Fruit fly (Drosophila melanogaster) whole organism, prepupa: Measurements from ENCODE around the gene CG33303.

Experiments
- CG10631 ChIP-seq: fragments of 200-800 bp; sonication (Bioruptor generic); optimal IDR thresholded peaks from 2 replicates; lab custom pipeline; 2016; ENCODE audit warnings: missing biosample characterization, missing genetic modification characterization
- CG11294 ChIP-seq: fragments of 200-800 bp; sonication (Bioruptor generic); IDR thresholded peaks from 2 replicates; pipeline ENCODE4 v1.3.6; 2022; ENCODE audit warnings: missing biosample characterization, missing genetic modification characterization
- CG11762 ChIP-seq: fragments of 200-800 bp; sonication (Bioruptor generic); optimal IDR thresholded peaks from 3 replicates; lab custom pipeline; 2016; ENCODE audit warnings: missing biosample characterization, missing genetic modification characterization; ENCODE audit not compliant: insufficient read depth
- CG11902 ChIP-seq: fragments of 200-800 bp; sonication (Bioruptor generic); optimal IDR thresholded peaks from 3 replicates; lab custom pipeline; 2016; ENCODE audit warnings: missing biosample characterization, missing genetic modification characterization
- CG15336 ChIP-seq: fragments of 200-800 bp; sonication (Bioruptor generic); IDR thresholded peaks from 2 replicates; pipeline ENCODE4 v1.3.6; 2022; ENCODE audit warnings: missing biosample characterization, missing genetic modification characterization
- CG16779 ChIP-seq: fragments of 200-800 bp; sonication (Bioruptor generic); optimal IDR thresholded peaks from 3 replicates; lab custom pipeline; 2017; ENCODE audit warnings: missing biosample characterization, mild to moderate bottlenecking, missing genetic modification characterization
- CG3032 ChIP-seq: fragments of 200-800 bp; optimal IDR thresholded peaks from 2 replicates; lab custom pipeline; 2019; ENCODE audit warnings: missing biosample characterization, mild to moderate bottlenecking, missing genetic modification characterization, moderate library complexity
- CG32006 ChIP-seq: fragments of 200-800 bp; sonication (Bioruptor generic); optimal IDR thresholded peaks from 3 replicates; lab custom pipeline; 2017; ENCODE audit warnings: missing biosample characterization, mild to moderate bottlenecking, missing genetic modification characterization
- CG34406 ChIP-seq: fragments of 200-800 bp; sonication (Bioruptor generic); optimal IDR thresholded peaks from 3 replicates; lab custom pipeline; 2016; ENCODE audit warnings: missing biosample characterization, missing genetic modification characterization
- CG4318 ChIP-seq: fragments of 200-800 bp; sonication (Bioruptor generic); optimal IDR thresholded peaks from 3 replicates; lab custom pipeline; 2017; ENCODE audit warnings: missing biosample characterization, mild to moderate bottlenecking, missing genetic modification characterization
- CG6163 ChIP-seq: fragments of 200-800 bp; sonication (Bioruptor generic); IDR thresholded peaks from 3 replicates; pipeline ENCODE4 v1.3.6; 2022; ENCODE audit warnings: missing biosample characterization, missing genetic modification characterization
- CG6792 ChIP-seq: fragments of 200-800 bp; sonication (Bioruptor generic); optimal IDR thresholded peaks from 3 replicates; lab custom pipeline; 2016; ENCODE audit warnings: missing biosample characterization, missing genetic modification characterization
- CG6854 ChIP-seq: fragments of 200-800 bp; sonication (Bioruptor generic); optimal IDR thresholded peaks from 2 replicates; lab custom pipeline; 2017; ENCODE audit warnings: missing biosample characterization, mild to moderate bottlenecking, missing genetic modification characterization
- CG7368 ChIP-seq: fragments of 200-800 bp; sonication (Bioruptor generic); optimal IDR thresholded peaks from 3 replicates; lab custom pipeline; 2016; ENCODE audit warnings: missing biosample characterization, missing genetic modification characterization
- CG8119 ChIP-seq: fragments of 200-800 bp; sonication (Bioruptor generic); IDR thresholded peaks from 3 replicates; pipeline ENCODE4 v1.3.6; 2022; ENCODE audit warnings: missing biosample characterization, missing genetic modification characterization
- CG8319 ChIP-seq: fragments of 200-800 bp; sonication (Bioruptor generic); optimal IDR thresholded peaks from 3 replicates; lab custom pipeline; 2016; ENCODE audit warnings: missing biosample characterization, missing genetic modification characterization
- CG8632 ChIP-seq: fragments of 200-800 bp; sonication (Bioruptor generic); optimal IDR thresholded peaks from 3 replicates; lab custom pipeline; 2016; ENCODE audit warnings: missing biosample characterization, missing genetic modification characterization
- Eip75B ChIP-seq: fragments of 200-800 bp; sonication (Bioruptor generic); optimal IDR thresholded peaks from 3 replicates; lab custom pipeline; 2016; ENCODE audit warnings: missing biosample characterization, missing genetic modification characterization
- Eip78C ChIP-seq: fragments of 200-800 bp; sonication (Bioruptor generic); peaks from one replicate; lab custom pipeline; 2016; ENCODE audit warnings: missing biosample characterization, missing genetic modification characterization
- Eip93F ChIP-seq: fragments of 200-800 bp; sonication (Bioruptor generic); optimal IDR thresholded peaks from 2 replicates; lab custom pipeline; 2016; ENCODE audit warnings: missing biosample characterization, mild to moderate bottlenecking, missing genetic modification characterization
- Ets21C ChIP-seq: fragments of 200-800 bp; sonication (Bioruptor generic); optimal IDR thresholded peaks from 3 replicates; lab custom pipeline; 2016; ENCODE audit warnings: missing biosample characterization, missing genetic modification characterization
- Ets96B ChIP-seq: fragments of 200-800 bp; optimal IDR thresholded peaks from 2 replicates; lab custom pipeline; 2019; ENCODE audit warnings: missing biosample characterization, mild to moderate bottlenecking, missing genetic modification characterization, moderate library complexity
- Hr38 ChIP-seq: sonication (Bioruptor generic); optimal IDR thresholded peaks from 2 replicates; lab custom pipeline; 2016; ENCODE audit warnings: missing biosample characterization, missing genetic modification characterization
- Hr39 ChIP-seq: fragments of 200-800 bp; sonication (Bioruptor generic); optimal IDR thresholded peaks from 2 replicates; lab custom pipeline; 2016; ENCODE audit warnings: missing biosample characterization, missing genetic modification characterization
- Hr4 ChIP-seq: fragments of 200-800 bp; sonication (Bioruptor generic); optimal IDR thresholded peaks from 3 replicates; lab custom pipeline; 2016; ENCODE audit warnings: missing biosample characterization, missing genetic modification characterization
- Lpt ChIP-seq: fragments of 200-800 bp; sonication (Bioruptor generic); optimal IDR thresholded peaks from 3 replicates; lab custom pipeline; 2016; ENCODE audit warnings: missing biosample characterization, missing genetic modification characterization
- OdsH ChIP-seq: fragments of 200-800 bp; sonication (Bioruptor generic); optimal IDR thresholded peaks from 3 replicates; lab custom pipeline; 2016; ENCODE audit warnings: missing biosample characterization, missing genetic modification characterization
- Smox ChIP-seq: fragments of 200-800 bp; sonication (Bioruptor generic); optimal IDR thresholded peaks from 3 replicates; lab custom pipeline; 2016; ENCODE audit warnings: missing biosample characterization, missing genetic modification characterization
- Sox102F ChIP-seq: fragments of 200-800 bp; sonication (Bioruptor generic); optimal IDR thresholded peaks from 2 replicates; lab custom pipeline; 2016; ENCODE audit warnings: missing biosample characterization, mild to moderate bottlenecking, missing genetic modification characterization
- Sox14 ChIP-seq: fragments of 200-800 bp; sonication (Bioruptor generic); optimal IDR thresholded peaks from 3 replicates; lab custom pipeline; 2016; ENCODE audit warnings: missing biosample characterization, missing genetic modification characterization
- achi ChIP-seq: fragments of 200-800 bp; sonication (Bioruptor generic); optimal IDR thresholded peaks from 3 replicates; lab custom pipeline; 2016; ENCODE audit warnings: missing biosample characterization, missing genetic modification characterization
- acj6 ChIP-seq: fragments of 200-800 bp; sonication (Bioruptor generic); optimal IDR thresholded peaks from 3 replicates; lab custom pipeline; 2016; ENCODE audit warnings: missing biosample characterization, missing genetic modification characterization
- cyc ChIP-seq: fragments of 200-800 bp; sonication (Bioruptor generic); optimal IDR thresholded peaks from 3 replicates; lab custom pipeline; 2016; ENCODE audit warnings: missing biosample characterization, missing genetic modification characterization
- dac ChIP-seq: fragments of 200-800 bp; sonication (Bioruptor generic); optimal IDR thresholded peaks from 2 replicates; lab custom pipeline; 2017; ENCODE audit warnings: missing biosample characterization, mild to moderate bottlenecking, missing genetic modification characterization
- dsx ChIP-seq: fragments of 200-800 bp; optimal IDR thresholded peaks from 3 replicates; lab custom pipeline; 2019; ENCODE audit warnings: missing biosample characterization, mild to moderate bottlenecking, missing genetic modification characterization, moderate library complexity; ENCODE audit not compliant: poor library complexity, severe bottlenecking
- eg ChIP-seq: fragments of 200-800 bp; sonication (Bioruptor generic); IDR thresholded peaks from 3 replicates; pipeline ENCODE4 v1.3.6; 2022; ENCODE audit warnings: missing biosample characterization, missing genetic modification characterization
- esn ChIP-seq: fragments of 200-800 bp; sonication (Bioruptor generic); optimal IDR thresholded peaks from 2 replicates; lab custom pipeline; 2016; ENCODE audit warnings: missing biosample characterization, mild to moderate bottlenecking, missing genetic modification characterization, moderate library complexity
- fd59A ChIP-seq: fragments of 200-800 bp; sonication (Bioruptor generic); optimal IDR thresholded peaks from 2 replicates; lab custom pipeline; 2017; ENCODE audit warnings: missing biosample characterization, mild to moderate bottlenecking, missing genetic modification characterization, missing genetic modification reagents
- fd85E ChIP-seq: fragments of 200-800 bp; sonication (Bioruptor generic); optimal IDR thresholded peaks from 3 replicates; lab custom pipeline; 2016; ENCODE audit warnings: missing biosample characterization, missing genetic modification characterization
- fkh ChIP-seq: fragments of 200-800 bp; sonication (Bioruptor generic); optimal IDR thresholded peaks from 3 replicates; lab custom pipeline; 2017; ENCODE audit warnings: missing biosample characterization, mild to moderate bottlenecking, missing genetic modification characterization, moderate library complexity
- lz ChIP-seq: fragments of 200-800 bp; sonication (Bioruptor generic); optimal IDR thresholded peaks from 3 replicates; lab custom pipeline; 2016; ENCODE audit warnings: missing biosample characterization, missing genetic modification characterization
- net ChIP-seq: fragments of 200-800 bp; sonication (Bioruptor generic); optimal IDR thresholded peaks from 3 replicates; lab custom pipeline; 2016; ENCODE audit warnings: missing biosample characterization, missing genetic modification characterization
- pdm3 ChIP-seq: fragments of 200-800 bp; sonication (Bioruptor generic); optimal IDR thresholded peaks from 3 replicates; lab custom pipeline; 2016; ENCODE audit warnings: missing biosample characterization, missing genetic modification characterization
- spab ChIP-seq: fragments of 200-800 bp; sonication (Bioruptor generic); optimal IDR thresholded peaks from 2 replicates; lab custom pipeline; 2017; ENCODE audit warnings: missing biosample characterization, mild to moderate bottlenecking, missing genetic modification characterization, missing genetic modification reagents
- svp ChIP-seq: fragments of 200-800 bp; sonication (Bioruptor generic); peaks from one replicate; lab custom pipeline; 2016; ENCODE audit warnings: missing biosample characterization, missing genetic modification characterization
- vri ChIP-seq: fragments of 200-800 bp; sonication (Bioruptor generic); optimal IDR thresholded peaks from 3 replicates; lab custom pipeline; 2016; ENCODE audit warnings: missing biosample characterization, mild to moderate bottlenecking, missing genetic modification characterization

The CG33303 gene

DNA sequence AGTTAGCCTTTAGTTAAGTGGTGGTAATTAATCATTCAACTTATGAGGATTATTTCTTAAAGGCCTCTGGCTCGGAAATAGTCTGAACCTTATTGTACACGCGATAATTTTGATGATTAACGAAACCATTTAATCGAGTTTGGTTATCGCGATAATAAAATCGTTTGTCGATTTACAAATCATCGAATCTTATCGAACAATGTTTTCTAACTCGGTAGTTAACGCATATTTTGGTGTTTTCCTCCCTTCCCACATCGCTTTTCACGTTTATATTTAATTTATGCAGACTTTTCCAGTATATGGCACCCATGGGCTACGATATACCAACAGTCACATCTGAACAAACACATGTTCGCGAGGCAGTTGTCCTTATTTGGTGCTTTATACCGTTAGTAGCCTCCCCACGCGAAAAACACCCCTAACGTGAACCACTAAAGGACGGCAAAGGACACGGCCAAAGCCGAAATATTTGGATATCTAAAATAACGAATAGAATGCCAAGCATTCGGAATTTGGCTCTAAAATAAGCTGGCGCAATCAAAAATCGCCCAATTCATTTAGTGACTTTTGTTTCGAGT is 31.4 kb downstream of the CG33303 start, which contains the start of gene Frmd5:
Gene Frmd5, plus strand, starts transcription at position 414 of the 578 bp plus-strand sequence.
- TF ChIP-seq CG11762 (GFP tag; lab: Kevin White, UChicago), result no peak
- TF ChIP-seq CG11294 (GFP tag; lab: Robert Waterston, UW), result no peak
- no peak for TF ChIP-seq CG7368 (GFP tag; lab: Kevin White, UChicago)
- no peak for TF ChIP-seq CG10631 (GFP tag; lab: Kevin White, UChicago)
- TF ChIP-seq vri, result no peak
- no peak for TF ChIP-seq CG11902 (GFP tag; lab: Kevin White, UChicago)
- TF ChIP-seq CG4318, result no peak
- no peak for TF ChIP-seq CG32006 (GFP tag; lab: Kevin White, UChicago)
- TF ChIP-seq acj6 (GFP tag; lab: Kevin White, UChicago), result no peak
- no peak for TF ChIP-seq svp (GFP tag; lab: Kevin White, UChicago)
- TF ChIP-seq Hr38 (GFP tag; lab: Kevin White, UChicago), result no peak
- TF ChIP-seq Ets96B, result no peak
- no peak for TF ChIP-seq fd59A (GFP tag; lab: Kevin White, UChicago)
- TF ChIP-seq Eip78C (GFP tag; lab: Kevin White, UChicago), result no peak

DNA sequence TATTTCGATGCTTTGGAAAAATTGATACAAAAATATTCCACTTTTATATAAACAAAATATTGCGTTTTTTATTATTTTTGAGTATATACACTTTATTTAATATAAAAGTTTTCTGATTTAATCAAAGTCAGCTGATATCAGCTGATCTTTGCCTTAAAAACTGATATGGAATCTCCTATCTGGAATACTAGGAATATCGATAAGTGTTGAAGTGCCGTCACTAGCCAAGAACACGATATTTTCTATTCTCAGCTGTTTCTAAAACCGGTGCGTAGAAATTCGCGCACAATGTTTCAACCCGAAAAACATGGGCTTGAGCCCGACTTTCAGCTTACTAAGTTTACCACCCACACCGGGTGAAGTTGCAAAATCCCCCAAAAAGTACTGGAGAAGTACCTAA is 33.1 kb downstream of the CG33303 start, which contains the start of gene Sps2:
Gene Sps2, plus strand, starts transcription at position 124 of the 400 bp plus-strand sequence.
- TF ChIP-seq esn (GFP tag; lab: Kevin White, UChicago), result no peak
- no peak for TF ChIP-seq eg (GFP tag; lab: Robert Waterston, UW)
- TF ChIP-seq pdm3 (GFP tag; lab: Kevin White, UChicago), result no peak
- no peak for TF ChIP-seq OdsH (GFP tag; lab: Kevin White, UChicago)
- no peak for TF ChIP-seq CG3032
- no peak for TF ChIP-seq cyc
- TF ChIP-seq CG34406 (GFP tag; lab: Kevin White, UChicago), result no peak
- no peak for TF ChIP-seq spab (GFP tag; lab: Kevin White, UChicago)
- TF ChIP-seq CG7368 (GFP tag; lab: Kevin White, UChicago), result no peak
- no peak for TF ChIP-seq Ets21C (GFP tag; lab: Kevin White, UChicago)
- no peak for TF ChIP-seq Hr39 (GFP tag; lab: Kevin White, UChicago)
- no peak for TF ChIP-seq CG8319
- no peak for TF ChIP-seq Sox102F (GFP tag; lab: Kevin White, UChicago)
- TF ChIP-seq CG8632 (GFP tag; lab: Kevin White, UChicago), result no peak
- no peak for TF ChIP-seq fd85E

DNA sequence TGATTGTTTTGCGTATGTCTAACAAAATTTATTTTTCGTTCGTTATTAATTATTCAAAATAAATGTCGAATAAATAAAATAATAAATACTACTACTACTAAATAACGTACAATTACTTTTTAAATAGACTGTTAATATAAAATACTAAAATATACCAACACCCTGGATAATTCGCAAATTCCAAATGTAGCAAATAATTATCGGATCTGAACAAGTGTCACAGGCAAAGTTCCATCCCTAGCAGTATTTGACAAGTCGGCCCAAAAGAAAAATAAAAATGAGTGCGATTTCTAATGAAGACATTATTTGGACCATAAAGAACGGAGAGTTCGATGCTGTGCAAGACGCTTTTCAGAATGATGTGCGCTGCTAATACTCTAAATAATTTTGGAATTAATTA is 34.2 kb downstream of the CG33303 start, which contains the start of gene CG31715:
Gene CG31715, plus strand, starts transcription at position 212 of the 400 bp plus-strand sequence.
- peak; percentile 16 for TF ChIP-seq Hr4
- peak; percentile 58 for TF ChIP-seq svp (GFP tag; lab: Kevin White, UChicago)
- no peak for TF ChIP-seq CG8119 (GFP tag; lab: Robert Waterston, UW)
- TF ChIP-seq CG15336 (GFP tag; lab: Robert Waterston, UW), result no peak; the same call in 1 of the 2 replicates
- TF ChIP-seq Eip93F (GFP tag; lab: Kevin White, UChicago), result peak; percentile 17
- TF ChIP-seq Smox (GFP tag; lab: Kevin White, UChicago), result no peak
- TF ChIP-seq esn (GFP tag; lab: Kevin White, UChicago), result peak; percentile 29
- peak; percentile 38 for TF ChIP-seq Eip75B (GFP tag; lab: Kevin White, UChicago)
- no peak for TF ChIP-seq CG11294 (GFP tag; lab: Robert Waterston, UW)
- peak; percentile 35 for TF ChIP-seq vri
- TF ChIP-seq CG6163 (GFP tag; lab: Robert Waterston, UW), result no peak
- TF ChIP-seq CG10631 (GFP tag; lab: Kevin White, UChicago), result peak; percentile 10
- TF ChIP-seq net, result no peak
- TF ChIP-seq achi (GFP tag; lab: Kevin White, UChicago), result peak; percentile 95
- TF ChIP-seq CG16779 (tag; lab: Kevin White, UChicago), result no peak
- TF ChIP-seq fkh (GFP tag; lab: Kevin White, UChicago), result no peak
- no peak for TF ChIP-seq Ets21C (GFP tag; lab: Kevin White, UChicago)
- no peak for TF ChIP-seq Lpt
- TF ChIP-seq CG8632 (GFP tag; lab: Kevin White, UChicago), result peak; percentile 25
- no peak for TF ChIP-seq CG8319
- TF ChIP-seq dac, result no peak
- TF ChIP-seq Sox102F (GFP tag; lab: Kevin White, UChicago), result peak; percentile 50
- no peak for TF ChIP-seq Hr39 (GFP tag; lab: Kevin White, UChicago)
- TF ChIP-seq acj6 (GFP tag; lab: Kevin White, UChicago), result peak; percentile 3
- TF ChIP-seq CG7368 (GFP tag; lab: Kevin White, UChicago), result no peak
- no peak for TF ChIP-seq CG6854
- TF ChIP-seq dsx, result peak; percentile 27
- no peak for TF ChIP-seq lz
- TF ChIP-seq Sox14, result peak; percentile 3
- peak; percentile 26 for TF ChIP-seq Ets96B
- TF ChIP-seq CG6792 (GFP tag; lab: Kevin White, UChicago), result no peak
- no peak for TF ChIP-seq CG32006 (GFP tag; lab: Kevin White, UChicago)
- TF ChIP-seq Hr38 (GFP tag; lab: Kevin White, UChicago), result no peak
